Fruit fly (Drosophila melanogaster) whole organism, embryonic: Measurements from ENCODE around the gene SecS.
A peak's percentile ranks its signal among the peaks of the same experiment; 100 is the strongest.

Experiments used
- Abd-B ChIP-seq: fragments of 200-800 bp; sonication (Bioruptor generic); optimal IDR thresholded peaks from 2 replicates; lab custom pipeline; 2018; ENCODE audit warnings: missing biosample characterization, mild to moderate bottlenecking, missing genetic modification characterization, moderate library complexity
- Adf1 ChIP-seq: fragments of 200-800 bp; sonication (Bioruptor generic); IDR thresholded peaks from 2 replicates; pipeline ENCODE4 v1.3.6; 2022; ENCODE audit warnings: missing biosample characterization, missing genetic modification characterization
- Aef1 ChIP-seq: fragments of 200-800 bp; sonication (Bioruptor generic); IDR thresholded peaks from 3 replicates; pipeline ENCODE4 v1.3.6; 2022; ENCODE audit warnings: missing biosample characterization, missing genetic modification characterization
- Asciz ChIP-seq: fragments of 200-800 bp; sonication (Bioruptor generic); optimal IDR thresholded peaks from 2 replicates; lab custom pipeline; 2017; ENCODE audit warnings: missing biosample characterization, mild to moderate bottlenecking, missing genetic modification characterization, missing genetic modification reagents
- C15 ChIP-seq: fragments of 200-800 bp; sonication (Bioruptor generic); IDR thresholded peaks from 3 replicates; pipeline ENCODE4 v1.3.6; 2022; ENCODE audit warnings: missing biosample characterization, missing genetic modification characterization
- CG10654 ChIP-seq: fragments of 200-800 bp; sonication (Bioruptor generic); optimal IDR thresholded peaks from 2 replicates; lab custom pipeline; 2016; ENCODE audit warnings: missing biosample characterization, missing genetic modification characterization
- CG12744 ChIP-seq: fragments of 200-800 bp; sonication (Bioruptor generic); optimal IDR thresholded peaks from 2 replicates; lab custom pipeline; 2016; ENCODE audit warnings: missing biosample characterization, missing genetic modification characterization
- CG12769 ChIP-seq: fragments of 200-800 bp; sonication (Bioruptor generic); optimal IDR thresholded peaks from 2 replicates; lab custom pipeline; 2019; ENCODE audit warnings: missing biosample characterization, mild to moderate bottlenecking, missing genetic modification characterization, moderate library complexity
- CG13424 ChIP-seq: fragments of 200-800 bp; sonication (Bioruptor generic); optimal IDR thresholded peaks from 2 replicates; lab custom pipeline; 2019; ENCODE audit warnings: missing biosample characterization, mild to moderate bottlenecking, missing genetic modification characterization, moderate library complexity
- CG1603 ChIP-seq: fragments of 200-800 bp; sonication (Bioruptor generic); optimal IDR thresholded peaks from 2 replicates; lab custom pipeline; 2019; ENCODE audit warnings: missing biosample characterization, mild to moderate bottlenecking, missing genetic modification characterization, moderate library complexity
- CG16813 ChIP-seq: fragments of 200-800 bp; sonication (Bioruptor generic); IDR thresholded peaks from 3 replicates; pipeline ENCODE4 v1.3.6; 2022; ENCODE audit warnings: missing biosample characterization, missing genetic modification characterization; ENCODE audit not compliant: partially characterized antibody
- CG17568 ChIP-seq: fragments of 200-800 bp; sonication (Bioruptor generic); optimal IDR thresholded peaks from 2 replicates; lab custom pipeline; 2018; ENCODE audit warnings: missing biosample characterization, mild to moderate bottlenecking, missing genetic modification characterization, moderate library complexity
- CG18011 ChIP-seq: fragments of 200-800 bp; sonication (Bioruptor generic); optimal IDR thresholded peaks from 2 replicates; lab custom pipeline; 2017; ENCODE audit warnings: missing biosample characterization, missing genetic modification characterization, mild to moderate bottlenecking, moderate library complexity, missing genotype
- CG1832 ChIP-seq: fragments of 200-800 bp; sonication (Bioruptor generic); optimal IDR thresholded peaks from 2 replicates; lab custom pipeline; 2017; ENCODE audit warnings: missing biosample characterization, mild to moderate bottlenecking, missing genetic modification characterization, inconsistent platforms
- CG18764 ChIP-seq: fragments of 200-800 bp; sonication (Bioruptor generic); optimal IDR thresholded peaks from 3 replicates; lab custom pipeline; 2016; ENCODE audit warnings: missing biosample characterization, missing genetic modification characterization
- CG2116 ChIP-seq: fragments of 200-800 bp; sonication (Bioruptor generic); optimal IDR thresholded peaks from 3 replicates; lab custom pipeline; 2018; ENCODE audit warnings: missing biosample characterization, mild to moderate bottlenecking, missing genetic modification characterization
- CG31388 ChIP-seq: fragments of 200-800 bp; sonication (Bioruptor generic); optimal IDR thresholded peaks from 2 replicates; lab custom pipeline; 2016; ENCODE audit warnings: missing biosample characterization, missing genetic modification characterization
- CG43689 ChIP-seq: fragments of 200-800 bp; sonication (Bioruptor generic); IDR thresholded peaks from 2 replicates; pipeline ENCODE4 v1.3.6; 2022; ENCODE audit warnings: missing biosample characterization, missing genetic modification characterization
- CG5180 ChIP-seq: fragments of 200-800 bp; sonication (Bioruptor generic); optimal IDR thresholded peaks from 3 replicates; lab custom pipeline; 2017; ENCODE audit warnings: missing biosample characterization, missing genetic modification characterization, mild to moderate bottlenecking, moderate library complexity, missing genetic modification reagents
- CG6654 ChIP-seq: fragments of 200-800 bp; sonication (Bioruptor generic); optimal IDR thresholded peaks from 2 replicates; lab custom pipeline; 2017; ENCODE audit warnings: missing biosample characterization, mild to moderate bottlenecking, missing genetic modification characterization
- CG9609 ChIP-seq: fragments of 200-800 bp; sonication (Bioruptor generic); optimal IDR thresholded peaks from 3 replicates; lab custom pipeline; 2016; ENCODE audit warnings: missing biosample characterization, missing genetic modification characterization
- D ChIP-seq, 2 experiments: fragments of 200-800 bp in 1 of 2; fragments of >200 bp in 1 of 2; sonication (Bioruptor generic) in 1 of 2; optimal IDR thresholded peaks; 2 replicates in 1 of 2; 3 replicates in 1 of 2; lab custom pipeline; 2017; ENCODE audit warnings: mild to moderate bottlenecking in 1 of 2, missing biosample characterization in 1 of 2, missing genetic modification characterization in 1 of 2, missing genetic modification reagents in 1 of 2
- Dfd ChIP-seq, 2 experiments: fragments of >200 bp; optimal IDR thresholded peaks; 2 replicates each; lab custom pipeline; 2017; ENCODE audit warnings: missing biosample characterization in 2 of 2, missing genetic modification characterization in 2 of 2
- Drgx ChIP-seq: fragments of 200-800 bp; sonication (Bioruptor generic); IDR thresholded peaks from 2 replicates; pipeline ENCODE4 v1.3.6; 2022; ENCODE audit warnings: missing biosample characterization, missing genetic modification characterization
- Jarid2 ChIP-seq: fragments of 200-800 bp; sonication (Bioruptor generic); optimal IDR thresholded peaks from 3 replicates; lab custom pipeline; 2017; ENCODE audit warnings: mild to moderate bottlenecking, missing biosample characterization, missing genetic modification reagents, missing genetic modification characterization
- Pdp1 ChIP-seq, 2 experiments: fragments of 200-800 bp; sonication (Bioruptor generic); optimal IDR thresholded peaks; 3 replicates each; lab custom pipeline; 2016; ENCODE audit warnings: missing biosample characterization in 2 of 2, missing genetic modification characterization in 2 of 2, mild to moderate bottlenecking in 1 of 2, moderate library complexity in 1 of 2
- Sox100B ChIP-seq: fragments of 200-800 bp; sonication (Bioruptor generic); optimal IDR thresholded peaks from 3 replicates; lab custom pipeline; 2018; ENCODE audit warnings: missing biosample characterization, mild to moderate bottlenecking, missing genetic modification characterization
- TFAM ChIP-seq: fragments of 200-800 bp; sonication (Bioruptor generic); optimal IDR thresholded peaks from 2 replicates; lab custom pipeline; 2017; ENCODE audit warnings: missing biosample characterization, missing genetic modification characterization, inconsistent platforms
- Xrp1 ChIP-seq: fragments of 200-800 bp; sonication (Bioruptor generic); IDR thresholded peaks from 2 replicates; pipeline ENCODE4 v1.3.6; 2022; ENCODE audit warnings: missing biosample characterization, missing genetic modification characterization
- al ChIP-seq: fragments of 200-800 bp; sonication (Bioruptor generic); IDR thresholded peaks from 2 replicates; pipeline ENCODE4 v1.3.6; 2022; ENCODE audit warnings: missing biosample characterization, missing genetic modification characterization
- bcd ChIP-seq: fragments of 200-800 bp; sonication (Bioruptor generic); optimal IDR thresholded peaks from 2 replicates; lab custom pipeline; 2017; ENCODE audit warnings: missing biosample characterization, mild to moderate bottlenecking, missing genetic modification characterization
- cg ChIP-seq: fragments of 200-800 bp; sonication (Bioruptor generic); optimal IDR thresholded peaks from 3 replicates; lab custom pipeline; 2019; ENCODE audit warnings: missing biosample characterization, mild to moderate bottlenecking, missing genetic modification characterization, moderate library complexity
- chif ChIP-seq, 2 experiments: fragments of 200-800 bp; sonication (Bioruptor generic); optimal IDR thresholded peaks; 3 replicates each; lab custom pipeline; 2016; ENCODE audit warnings: missing biosample characterization in 2 of 2, missing genetic modification characterization in 2 of 2
- crol ChIP-seq: fragments of 200-800 bp; sonication (Bioruptor generic); IDR thresholded peaks from 2 replicates; pipeline ENCODE4 v1.3.6; 2022; ENCODE audit warnings: missing biosample characterization, missing genetic modification characterization
- dati ChIP-seq: fragments of 200-800 bp; sonication (Bioruptor generic); IDR thresholded peaks from 2 replicates; pipeline ENCODE4 v1.3.6; 2022; ENCODE audit warnings: missing biosample characterization, missing genetic modification characterization
- gcm2 ChIP-seq: fragments of 200-800 bp; sonication (Bioruptor generic); optimal IDR thresholded peaks from 2 replicates; lab custom pipeline; 2016; ENCODE audit warnings: missing biosample characterization, missing genetic modification characterization
- gem ChIP-seq: fragments of 200-800 bp; sonication (Bioruptor generic); optimal IDR thresholded peaks from 2 replicates; lab custom pipeline; 2019; ENCODE audit warnings: missing biosample characterization, mild to moderate bottlenecking, missing genetic modification characterization, moderate library complexity
- hkb ChIP-seq, 2 experiments: fragments of 200-800 bp in 1 of 2; fragments of >200 bp in 1 of 2; sonication (Bioruptor generic) in 1 of 2; IDR thresholded peaks in 1 of 2; optimal IDR thresholded peaks in 1 of 2; 2 replicates each; pipeline versions ENCODE4 v1.3.6 to Lab custom; 2017 to 2022; ENCODE audit warnings: missing biosample characterization in 1 of 2, missing genetic modification characterization in 1 of 2
- jigr1 ChIP-seq: fragments of 200-800 bp; sonication (Bioruptor generic); IDR thresholded peaks from 3 replicates; pipeline ENCODE4 v1.3.6; 2022; ENCODE audit warnings: missing biosample characterization, missing genetic modification characterization
- nmo ChIP-seq: fragments of 200-800 bp; sonication (Bioruptor generic); optimal IDR thresholded peaks from 2 replicates; lab custom pipeline; 2018; ENCODE audit warnings: missing biosample characterization, mild to moderate bottlenecking, missing genetic modification characterization, moderate library complexity
- pho ChIP-seq: fragments of 200-800 bp; sonication (Bioruptor generic); optimal IDR thresholded peaks from 2 replicates; lab custom pipeline; 2016; ENCODE audit warnings: missing biosample characterization, missing genetic modification characterization
- slp2 ChIP-seq: fragments of 200-800 bp; sonication (Bioruptor generic); optimal IDR thresholded peaks from 2 replicates; lab custom pipeline; 2016; ENCODE audit warnings: missing biosample characterization, missing genetic modification characterization
- sob ChIP-seq: fragments of 200-800 bp; sonication (Bioruptor generic); IDR thresholded peaks from 2 replicates; pipeline ENCODE4 v1.3.6; 2022; ENCODE audit warnings: missing biosample characterization, missing genetic modification characterization
- wdn ChIP-seq: fragments of 200-800 bp; sonication (Bioruptor generic); IDR thresholded peaks from 2 replicates; pipeline ENCODE4 v1.3.6; 2022; ENCODE audit warnings: missing biosample characterization, missing genetic modification characterization

SecS gene

dm6 chr3R:5647705-5648568 is 46.7 kb downstream of the SecS start (continued):
- TF ChIP-seq CG1832 (GFP tag; lab: Kevin White, UChicago) (peak; percentile 49), hkb (optimal IDR thresholded peaks at IDR 0.05; lab: Kevin White, UChicago) (no peak), hkb (GFP tag; IDR thresholded peaks at IDR 0.05; lab: Robert Waterston, UW) (peak; percentile 11; the same call in 1 of the 2 replicates), chif (GFP tag; optimal IDR thresholded peaks at IDR 0.05; lab: Kevin White, UChicago) (no peak), slp2 (GFP tag; lab: Kevin White, UChicago) (no peak), Adf1 (GFP tag; lab: Robert Waterston, UW) (no peak), Drgx (GFP tag; lab: Robert Waterston, UW) (peak; percentile 39; the same call in 1 of the 2 replicates), Asciz (GFP tag; lab: Kevin White, UChicago) (no peak), D (optimal IDR thresholded peaks at IDR 0.05; lab: Kevin White, UChicago) (peak; percentile 46), D (GFP tag; optimal IDR thresholded peaks at IDR 0.05; lab: Kevin White, UChicago) (no peak), CG12769 (tag; lab: Kevin White, UChicago) (peak; percentile 53), CG17568 (GFP tag; lab: Kevin White, UChicago) (no peak), Abd-B (GFP tag; lab: Kevin White, UChicago) (no peak), CG12744 (GFP tag; lab: Kevin White, UChicago) (no peak), wdn (GFP tag; lab: Robert Waterston, UW) (no peak), CG5180 (GFP tag; lab: Kevin White, UChicago) (peak; percentile 82), crol (GFP tag; lab: Robert Waterston, UW) (peak; percentile 72), CG16813 (no peak), dati (no peak)

- 0 out of 2 replicates have a peak, but pooled peaks have one; percentile 33 for TF ChIP-seq sob (GFP tag; lab: Robert Waterston, UW)
- TF ChIP-seq gcm2 (GFP tag; lab: Kevin White, UChicago) = peak; percentile 47
- peak; percentile 68 for TF ChIP-seq CG13424
- TF ChIP-seq C15 = no peak
- peak; percentile 44 for TF ChIP-seq CG10654 (GFP tag; lab: Kevin White, UChicago)
- no peak for TF ChIP-seq Xrp1 (GFP tag; lab: Robert Waterston, UW)
- TF ChIP-seq Pdp1 (GFP tag; optimal IDR thresholded peaks at IDR 0.05; lab: Kevin White, UChicago) = peak in 1 of 2 experiments; percentile 22
- peak; percentile 79 for TF ChIP-seq nmo
- no peak for TF ChIP-seq CG43689 (GFP tag; lab: Robert Waterston, UW)
- peak; percentile 22 for TF ChIP-seq CG9609
- peak; percentile 27 for TF ChIP-seq CG18011 (GFP tag; lab: Kevin White, UChicago)
- peak; percentile 97 for TF ChIP-seq CG2116 (GFP tag; lab: Kevin White, UChicago)
- no peak for TF ChIP-seq Jarid2 (GFP tag; lab: Kevin White, UChicago)
- peak; percentile 54 for TF ChIP-seq al (GFP tag; lab: Robert Waterston, UW)
- TF ChIP-seq CG1603 = peak; percentile 49
- TF ChIP-seq CG6654 (GFP tag; lab: Kevin White, UChicago) = no peak
- no peak for TF ChIP-seq TFAM (GFP tag; lab: Kevin White, UChicago)
- TF ChIP-seq jigr1 = peak; percentile 79; the same call in 2 of the 3 replicates
- TF ChIP-seq CG18764 (GFP tag; lab: Kevin White, UChicago) = peak; percentile 36
- peak; percentile 76 for TF ChIP-seq gem
- no peak; the same call in 2 of the 3 replicates for TF ChIP-seq Aef1 (GFP tag; lab: Robert Waterston, UW)
- no peak for TF ChIP-seq CG31388 (GFP tag; lab: Kevin White, UChicago)
- peak; percentile 37 for TF ChIP-seq pho (GFP tag; lab: Kevin White, UChicago)
- peak; percentile 67 for TF ChIP-seq Sox100B
- TF ChIP-seq cg (GFP tag; lab: Kevin White, UChicago) = no peak
- peak; percentile 34 for TF ChIP-seq bcd
- TF ChIP-seq Dfd (GFP tag; optimal IDR thresholded peaks at IDR 0.05; lab: Kevin White, UChicago) = no peak
These were observed 47.6 kb downstream of the SecS start, which contains the start of the genes MTA1-like and Sec23 for dm6 chr3R:5648569-5649476. Gene MTA1-like, minus strand, starts transcription at chr3R:5648738. Gene Sec23, plus strand, starts transcription at chr3R:5649065.
